Worm (Caenorhabditis elegans) whole organism, L4 larva: ENCODE data around the gene T26G10.5.
"Not testable (repeated sequence)": the region's sequence is repeated elsewhere in the genome, so short reads cannot be mapped to it uniquely, and the experiment has no call there.

Source experiments
- F10B5.3 ChIP-seq: sonication (generic microtip); optimal IDR thresholded peaks from 2 replicates; lab custom pipeline; 2016; ENCODE audit warnings: mild to moderate bottlenecking, missing genetic modification characterization, missing compliant biosample characterization
- ZK337.2 ChIP-seq: fragments of 200-800 bp; sonication (Bioruptor generic); IDR thresholded peaks from 2 replicates; pipeline ENCODE4 v1.3.6; 2022; ENCODE audit warnings: missing genetic modification reagents, missing genetic modification characterization, missing compliant biosample characterization
- dve-1 ChIP-seq: sonication (generic microtip); optimal IDR thresholded peaks from 2 replicates; lab custom pipeline; 2017; ENCODE audit warnings: antibody characterized with exemption, mild to moderate bottlenecking, missing genetic modification characterization, missing compliant biosample characterization; ENCODE audit not compliant: insufficient read depth
- lsy-2 ChIP-seq, 2 experiments: fragments of 150-350 bp in 1 of 2; sonication (generic microtip) in 1 of 2; optimal IDR thresholded peaks; 2 replicates each; lab custom pipeline; 2014 to 2017; ENCODE audit warnings: missing biosample characterization in 2 of 2, missing genetic modification characterization in 2 of 2
- mep-1 ChIP-seq: fragments of 150-350 bp; sonication (generic microtip); optimal IDR thresholded peaks from 3 replicates; lab custom pipeline; 2014; ENCODE audit warnings: missing biosample characterization, missing genetic modification characterization
- nhr-77 ChIP-seq: fragments of 150-350 bp; optimal IDR thresholded peaks from 2 replicates; lab custom pipeline; 2014; ENCODE audit warnings: missing biosample characterization, missing genetic modification characterization
- unc-39 ChIP-seq: sonication (generic microtip); optimal IDR thresholded peaks from 2 replicates; lab custom pipeline; 2017; ENCODE audit warnings: missing biosample characterization, missing genetic modification characterization

ce11 chrIII:9420231-9420630 is 6.0 kb downstream of the T26G10.5 start, which contains the start of gene T26G10.4:
- not testable (repeated sequence) for TF ChIP-seq dve-1 (tag; lab: Kevin White, UChicago); F10B5.3 (tag; lab: Kevin White, UChicago); lsy-2 (tag; optimal IDR thresholded peaks at IDR 0.05; lab: Kevin White, UChicago); ZK337.2 (GFP tag; lab: Robert Waterston, UW); mep-1; nhr-77 (tag; lab: Kevin White, UChicago); unc-39 (tag; lab: Kevin White, UChicago)
